Worm (Caenorhabditis elegans) whole organism, L2 larva: ENCODE measurements around the gene tsp-12.

Experiments used
- C34F6.9 ChIP-seq: fragments of 150-350 bp; optimal IDR thresholded peaks from 2 replicates; lab custom pipeline; 2014; ENCODE audit warnings: missing biosample characterization, missing genetic modification characterization
- F13H6.1 ChIP-seq: sonication (generic microtip); optimal IDR thresholded peaks from 2 replicates; lab custom pipeline; 2016; ENCODE audit warnings: missing genetic modification characterization, missing compliant biosample characterization
- R02D3.7 ChIP-seq: fragments of 150-350 bp; optimal IDR thresholded peaks from 2 replicates; lab custom pipeline; 2014; ENCODE audit warnings: missing biosample characterization, missing genetic modification characterization
- Y55F3AM.14 ChIP-seq: fragments of 200-800 bp; sonication (Bioruptor generic); optimal IDR thresholded peaks from 2 replicates; lab custom pipeline; 2018; ENCODE audit warnings: mild to moderate bottlenecking, missing genetic modification characterization, missing compliant biosample characterization
- ZK546.5 ChIP-seq: sonication (generic microtip); optimal IDR thresholded peaks from 2 replicates; lab custom pipeline; 2017; ENCODE audit warnings: missing biosample characterization, missing genetic modification characterization
- alr-1 ChIP-seq: fragments of 150-350 bp; optimal IDR thresholded peaks from 2 replicates; lab custom pipeline; 2014; ENCODE audit warnings: missing biosample characterization, missing genetic modification characterization
- aly-2 ChIP-seq: fragments of 150-350 bp; optimal IDR thresholded peaks from 2 replicates; lab custom pipeline; 2014; ENCODE audit warnings: missing biosample characterization, missing genetic modification characterization
- ama-1 ChIP-seq: fragments of 150-350 bp; optimal IDR thresholded peaks from 2 replicates; lab custom pipeline; 2018; ENCODE audit warnings: inconsistent platforms
- blmp-1 ChIP-seq: sonication (generic microtip); optimal IDR thresholded peaks from 2 replicates; lab custom pipeline; 2017; ENCODE audit warnings: missing genetic modification characterization, mild to moderate bottlenecking, missing compliant biosample characterization, antibody characterized with exemption, moderate library complexity; ENCODE audit not compliant: insufficient read depth
- ceh-16 ChIP-seq: fragments of 150-350 bp; optimal IDR thresholded peaks from 2 replicates; lab custom pipeline; 2014; ENCODE audit warnings: missing biosample characterization, missing genetic modification characterization
- ceh-82 ChIP-seq: fragments of 150-350 bp; optimal IDR thresholded peaks from 2 replicates; lab custom pipeline; 2014; ENCODE audit warnings: missing biosample characterization, missing genetic modification characterization
- crh-2 ChIP-seq: sonication (generic microtip); optimal IDR thresholded peaks from 2 replicates; lab custom pipeline; 2017; ENCODE audit warnings: missing biosample characterization, missing genetic modification characterization
- dmd-4 ChIP-seq: sonication (generic microtip); optimal IDR thresholded peaks from 2 replicates; lab custom pipeline; 2017; ENCODE audit warnings: missing biosample characterization, missing genetic modification characterization
- egl-27 ChIP-seq: sonication (generic microtip); optimal IDR thresholded peaks from 3 replicates; lab custom pipeline; 2017; ENCODE audit warnings: missing biosample characterization, missing genetic modification reagents, missing genetic modification characterization
- elt-1 ChIP-seq: fragments of 150-350 bp; optimal IDR thresholded peaks from 2 replicates; lab custom pipeline; 2014; ENCODE audit warnings: missing biosample characterization, missing genetic modification characterization
- elt-3 ChIP-seq: sonication (generic microtip); optimal IDR thresholded peaks from 2 replicates; lab custom pipeline; 2017; ENCODE audit warnings: missing biosample characterization, missing genetic modification characterization
- fos-1 ChIP-seq: fragments of 150-350 bp; optimal IDR thresholded peaks from 2 replicates; lab custom pipeline; 2014; ENCODE audit warnings: missing biosample characterization, missing genetic modification characterization
- gmeb-1 ChIP-seq: fragments of 150-350 bp; optimal IDR thresholded peaks from 2 replicates; lab custom pipeline; 2014; ENCODE audit warnings: missing biosample characterization, missing genetic modification characterization
- lin-11 ChIP-seq: fragments of 150-350 bp; sonication (generic microtip); optimal IDR thresholded peaks from 2 replicates; lab custom pipeline; 2014; ENCODE audit warnings: missing biosample characterization, missing genetic modification characterization, inconsistent platforms, mixed read lengths
- lin-13 ChIP-seq: fragments of 150-350 bp; optimal IDR thresholded peaks from 2 replicates; lab custom pipeline; 2014; ENCODE audit warnings: missing biosample characterization, missing genetic modification reagents, missing genetic modification characterization
- lin-39 ChIP-seq: fragments of 150-350 bp; optimal IDR thresholded peaks from 2 replicates; lab custom pipeline; 2014; ENCODE audit warnings: missing biosample characterization, missing genetic modification reagents, missing genetic modification characterization
- lsy-2 ChIP-seq, 2 experiments: fragments of 150-350 bp in 1 of 2; sonication (generic microtip) in 1 of 2; optimal IDR thresholded peaks; 2 replicates each; lab custom pipeline; 2014 to 2017; ENCODE audit warnings: missing biosample characterization in 2 of 2, missing genetic modification characterization in 2 of 2
- mab-5 ChIP-seq: fragments of 150-350 bp; optimal IDR thresholded peaks from 2 replicates; lab custom pipeline; 2014; ENCODE audit warnings: missing biosample characterization, missing genetic modification characterization
- mbf-1 ChIP-seq: sonication (generic microtip); optimal IDR thresholded peaks from 2 replicates; lab custom pipeline; 2017; ENCODE audit warnings: missing biosample characterization, missing genetic modification characterization
- mdl-1 ChIP-seq, 2 experiments: fragments of 150-350 bp in 1 of 2; sonication (generic microtip) in 1 of 2; optimal IDR thresholded peaks; 2 replicates each; lab custom pipeline; 2017; ENCODE audit warnings: missing biosample characterization in 2 of 2, missing genetic modification characterization in 2 of 2
- nhr-10 ChIP-seq: sonication (generic microtip); optimal IDR thresholded peaks from 2 replicates; lab custom pipeline; 2017; ENCODE audit warnings: missing biosample characterization, missing genetic modification characterization
- nhr-11 ChIP-seq: fragments of 150-350 bp; optimal IDR thresholded peaks from 2 replicates; lab custom pipeline; 2014; ENCODE audit warnings: missing biosample characterization, missing genetic modification characterization
- nhr-12 ChIP-seq: fragments of 150-350 bp; optimal IDR thresholded peaks from 2 replicates; lab custom pipeline; 2014; ENCODE audit warnings: missing biosample characterization, missing genetic modification characterization
- nhr-129 ChIP-seq: fragments of 150-350 bp; optimal IDR thresholded peaks from 2 replicates; lab custom pipeline; 2014; ENCODE audit warnings: missing biosample characterization, missing genetic modification characterization
- nhr-21 ChIP-seq: fragments of 150-350 bp; optimal IDR thresholded peaks from 2 replicates; lab custom pipeline; 2014; ENCODE audit warnings: missing biosample characterization, missing genetic modification characterization
- nhr-23 ChIP-seq: fragments of 150-350 bp; optimal IDR thresholded peaks from 2 replicates; lab custom pipeline; 2014; ENCODE audit warnings: missing biosample characterization, missing genetic modification reagents, missing genetic modification characterization
- nhr-237 ChIP-seq: fragments of 150-350 bp; optimal IDR thresholded peaks from 2 replicates; lab custom pipeline; 2014; ENCODE audit warnings: missing biosample characterization, missing genetic modification characterization
- nhr-25 ChIP-seq: fragments of 150-350 bp; sonication (generic microtip); optimal IDR thresholded peaks from 3 replicates; lab custom pipeline; 2014; ENCODE audit warnings: missing biosample characterization, missing genetic modification characterization
- nhr-6 ChIP-seq: fragments of 150-350 bp; optimal IDR thresholded peaks from 2 replicates; lab custom pipeline; 2014; ENCODE audit warnings: missing biosample characterization, missing genetic modification characterization
- nhr-77 ChIP-seq: fragments of 150-350 bp; optimal IDR thresholded peaks from 2 replicates; lab custom pipeline; 2014; ENCODE audit warnings: missing biosample characterization, missing genetic modification characterization
- peb-1 ChIP-seq: fragments of 150-350 bp; optimal IDR thresholded peaks from 2 replicates; lab custom pipeline; 2014; ENCODE audit warnings: missing biosample characterization, missing genetic modification characterization
- sem-4 ChIP-seq: fragments of 150-350 bp; optimal IDR thresholded peaks from 2 replicates; lab custom pipeline; 2014; ENCODE audit warnings: missing biosample characterization, missing genetic modification reagents, missing genetic modification characterization
- skn-1 ChIP-seq: sonication (generic microtip); optimal IDR thresholded peaks from 2 replicates; lab custom pipeline; 2017; ENCODE audit warnings: missing biosample characterization, missing genetic modification characterization
- sma-3 ChIP-seq: sonication (generic microtip); optimal IDR thresholded peaks from 2 replicates; lab custom pipeline; 2016; ENCODE audit warnings: missing genetic modification reagents, missing genetic modification characterization, missing compliant biosample characterization
- sma-9 ChIP-seq, 2 experiments: fragments of 150-350 bp in 1 of 2; sonication (generic microtip) in 1 of 2; optimal IDR thresholded peaks; 2 replicates each; lab custom pipeline; 2014 to 2016; ENCODE audit warnings: missing genetic modification characterization in 2 of 2, mild to moderate bottlenecking in 1 of 2, missing biosample characterization in 1 of 2, missing compliant biosample characterization in 1 of 2, missing genetic modification reagents in 1 of 2, moderate library complexity in 1 of 2
- snpc-4 ChIP-seq: fragments of 150-350 bp; optimal IDR thresholded peaks from 2 replicates; lab custom pipeline; 2014; ENCODE audit warnings: missing biosample characterization, missing genetic modification characterization
- unc-39 ChIP-seq: fragments of 150-350 bp; optimal IDR thresholded peaks from 2 replicates; lab custom pipeline; 2014; ENCODE audit warnings: missing biosample characterization, missing genetic modification characterization
- unc-55 ChIP-seq: fragments of 150-350 bp; sonication (generic microtip); optimal IDR thresholded peaks from 3 replicates; lab custom pipeline; 2014; ENCODE audit warnings: missing biosample characterization, missing genetic modification reagents, missing genetic modification characterization
- unc-62 ChIP-seq: fragments of 150-350 bp; optimal IDR thresholded peaks from 2 replicates; lab custom pipeline; 2014; ENCODE audit warnings: missing biosample characterization, missing genetic modification reagents, missing genetic modification characterization
- zag-1 ChIP-seq: fragments of 150-350 bp; optimal IDR thresholded peaks from 2 replicates; lab custom pipeline; 2014; ENCODE audit warnings: missing biosample characterization, missing genetic modification characterization
- ztf-1 ChIP-seq: fragments of 200-800 bp; sonication (Bioruptor generic); conservative IDR thresholded peaks from 2 replicates; pipeline ENCODE4 v1.3.6; 2022; ENCODE audit warnings: missing genetic modification characterization, missing compliant biosample characterization
- ztf-11 ChIP-seq: sonication (generic microtip); optimal IDR thresholded peaks from 2 replicates; lab custom pipeline; 2017; ENCODE audit warnings: missing biosample characterization, missing genetic modification characterization
- ztf-4 ChIP-seq: fragments of 150-350 bp; optimal IDR thresholded peaks from 2 replicates; lab custom pipeline; 2014; ENCODE audit warnings: missing biosample characterization, missing genetic modification characterization

Gene tsp-12

DNA sequence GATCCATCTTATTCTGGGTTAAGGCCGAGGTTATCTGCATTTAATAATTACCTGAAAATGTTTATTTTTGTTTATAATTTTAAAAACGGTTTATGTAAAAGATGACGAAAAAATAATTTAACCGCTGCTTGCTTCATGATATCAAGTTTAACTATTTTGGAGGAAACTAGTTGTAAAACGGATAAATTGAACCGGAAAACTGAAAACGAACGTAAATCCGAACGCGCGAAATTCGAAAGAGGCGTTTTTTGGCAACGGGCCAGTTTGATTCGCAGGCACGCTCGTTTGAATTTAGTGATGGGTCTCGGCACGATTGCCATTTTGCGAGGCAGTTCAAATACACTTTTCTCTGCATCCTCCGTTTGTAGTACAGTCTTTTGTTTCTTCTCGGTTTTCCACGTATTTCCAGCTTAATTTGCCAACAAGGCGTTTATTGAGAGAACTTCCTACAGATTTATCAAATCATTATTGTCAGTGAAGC, 21.5 kb downstream of the tsp-12 start, which contains the start of the genes gtbp-1 and K08F4.3:
gtbp-1 (minus strand) TSS at position 51 of the 481 bp plus-strand sequence.
K08F4.3 (plus strand) TSS at position 352 of the 481 bp plus-strand sequence.
- TF ChIP-seq crh-2 (tag; lab: Kevin White, UChicago): peak; percentile 94
- TF ChIP-seq ceh-16: no peak
- TF ChIP-seq lin-11 (tag; lab: Kevin White, UChicago): peak; percentile 84
- no peak for TF ChIP-seq ama-1
- TF ChIP-seq nhr-12 (tag; lab: Kevin White, UChicago): no peak
- TF ChIP-seq ztf-11: no peak
- no peak for TF ChIP-seq nhr-6
- TF ChIP-seq zag-1: peak; percentile 20
- TF ChIP-seq Y55F3AM.14 (GFP tag; lab: Kevin White, UChicago): no peak
- TF ChIP-seq mdl-1 (tag; optimal IDR thresholded peaks at IDR 0.05; lab: Kevin White, UChicago): no peak
- no peak for TF ChIP-seq unc-62 (GFP tag; lab: Kevin White, UChicago)
- TF ChIP-seq mbf-1 (tag; lab: Kevin White, UChicago): no peak
- TF ChIP-seq nhr-10 (tag; lab: Kevin White, UChicago): no peak
- TF ChIP-seq egl-27 (tag; lab: Kevin White, UChicago): no peak
- TF ChIP-seq nhr-23: no peak
- TF ChIP-seq skn-1: no peak
- TF ChIP-seq ztf-4 (tag; lab: Kevin White, UChicago): no peak
- peak; percentile 66 for TF ChIP-seq sma-3 (GFP tag; lab: Kevin White, UChicago)
- peak; percentile 80 for TF ChIP-seq ZK546.5 (tag; lab: Kevin White, UChicago)
- TF ChIP-seq nhr-129 (tag; lab: Kevin White, UChicago): peak; percentile 90
- peak; percentile 39 for TF ChIP-seq sma-9 (GFP tag; optimal IDR thresholded peaks at IDR 0.05; lab: Kevin White, UChicago)
- no peak for TF ChIP-seq sma-9 (tag; optimal IDR thresholded peaks at IDR 0.05; lab: Kevin White, UChicago)
- TF ChIP-seq elt-3 (tag; lab: Kevin White, UChicago): no peak
- TF ChIP-seq ztf-1 (GFP tag; lab: Robert Waterston, UW): no peak
- TF ChIP-seq elt-1 (tag; lab: Kevin White, UChicago): no peak
- TF ChIP-seq nhr-25 (tag; lab: Kevin White, UChicago): no peak
- no peak for TF ChIP-seq nhr-11 (tag; lab: Kevin White, UChicago)
- TF ChIP-seq sem-4 (tag; lab: Kevin White, UChicago): peak; percentile 22
- TF ChIP-seq unc-39: no peak
- TF ChIP-seq blmp-1 (tag; lab: Kevin White, UChicago): no peak
- no peak for TF ChIP-seq ceh-82 (tag; lab: Kevin White, UChicago)
- peak; percentile 16 to 90 for TF ChIP-seq lsy-2 (tag; optimal IDR thresholded peaks at IDR 0.05; lab: Kevin White, UChicago)
- TF ChIP-seq F13H6.1: peak; percentile 52
- no peak for TF ChIP-seq mab-5 (tag; lab: Kevin White, UChicago)
- peak; percentile 10 for TF ChIP-seq snpc-4 (tag; lab: Kevin White, UChicago)
- peak; percentile 2 for TF ChIP-seq nhr-21 (tag; lab: Kevin White, UChicago)
- no peak for TF ChIP-seq alr-1
- TF ChIP-seq R02D3.7 (tag; lab: Kevin White, UChicago): no peak
- peak; percentile 86 for TF ChIP-seq C34F6.9 (tag; lab: Kevin White, UChicago)
- peak; percentile 90 for TF ChIP-seq gmeb-1 (tag; lab: Kevin White, UChicago)
- no peak for TF ChIP-seq lin-39 (tag; lab: Kevin White, UChicago)
- TF ChIP-seq fos-1 (tag; lab: Kevin White, UChicago): no peak
- no peak for TF ChIP-seq nhr-77 (tag; lab: Kevin White, UChicago)
- no peak for TF ChIP-seq aly-2 (tag; lab: Kevin White, UChicago)
- peak; percentile 94 for TF ChIP-seq unc-55 (GFP tag; lab: Kevin White, UChicago)
- TF ChIP-seq peb-1 (tag; lab: Kevin White, UChicago): no peak
- TF ChIP-seq lin-13 (GFP tag; lab: Kevin White, UChicago): peak; percentile 63
- no peak for TF ChIP-seq nhr-237 (tag; lab: Kevin White, UChicago)
- TF ChIP-seq dmd-4 (tag; lab: Kevin White, UChicago): no peak
